Fruit fly (Drosophila melanogaster) whole organism, embryonic: ENCODE data around the gene lectin-30A.

Experiments used
- CG10209 ChIP-seq: fragments of 200-800 bp; sonication (Bioruptor generic); optimal IDR thresholded peaks from 3 replicates; lab custom pipeline; 2017; ENCODE audit warnings: missing biosample characterization, mild to moderate bottlenecking, missing genetic modification characterization, missing genetic modification reagents
- CG11247 ChIP-seq: fragments of 200-800 bp; sonication (Bioruptor generic); IDR thresholded peaks from 2 replicates; pipeline ENCODE4 v1.3.6; 2022; ENCODE audit warnings: missing biosample characterization, missing genetic modification characterization
- CG12769 ChIP-seq: fragments of 200-800 bp; sonication (Bioruptor generic); optimal IDR thresholded peaks from 2 replicates; lab custom pipeline; 2019; ENCODE audit warnings: missing biosample characterization, mild to moderate bottlenecking, missing genetic modification characterization, moderate library complexity
- CG13894 ChIP-seq: fragments of 200-800 bp; sonication (Bioruptor generic); optimal IDR thresholded peaks from 3 replicates; lab custom pipeline; 2018; ENCODE audit warnings: missing biosample characterization, mild to moderate bottlenecking, missing genetic modification characterization, moderate library complexity
- CG14014 ChIP-seq: fragments of 200-800 bp; sonication (Bioruptor generic); IDR thresholded peaks from 2 replicates; pipeline ENCODE4 v1.3.6; 2022; ENCODE audit warnings: missing biosample characterization, missing genetic modification characterization
- CG14710 ChIP-seq: fragments of 200-800 bp; sonication (Bioruptor generic); optimal IDR thresholded peaks from 3 replicates; lab custom pipeline; 2019; ENCODE audit warnings: missing biosample characterization, mild to moderate bottlenecking, missing genetic modification characterization, moderate library complexity
- CG17912 ChIP-seq: fragments of 200-800 bp; sonication (Bioruptor generic); optimal IDR thresholded peaks from 2 replicates; lab custom pipeline; 2018; ENCODE audit warnings: missing biosample characterization, mild to moderate bottlenecking, missing genetic modification characterization
- CG33213 ChIP-seq: fragments of 200-800 bp; sonication (Bioruptor generic); optimal IDR thresholded peaks from 3 replicates; lab custom pipeline; 2016; ENCODE audit warnings: missing biosample characterization, missing genetic modification characterization
- CG3726 ChIP-seq: fragments of 200-800 bp; sonication (Bioruptor generic); IDR thresholded peaks from 3 replicates; pipeline ENCODE4, ENCODE4 v1.3.6; 2022; ENCODE audit warnings: missing biosample characterization, missing genetic modification characterization
- CG3995 ChIP-seq: fragments of 200-800 bp; sonication (Bioruptor generic); optimal IDR thresholded peaks from 3 replicates; lab custom pipeline; 2016; ENCODE audit warnings: missing biosample characterization, missing genetic modification characterization
- CG4730 ChIP-seq: fragments of 200-800 bp; sonication (Bioruptor generic); IDR thresholded peaks from 2 replicates; pipeline ENCODE4 v1.3.6; 2022; ENCODE audit warnings: missing biosample characterization, missing genetic modification characterization
- CG7372 ChIP-seq: fragments of 200-800 bp; sonication (Bioruptor generic); IDR thresholded peaks from 2 replicates; pipeline ENCODE4 v1.3.6; 2022; ENCODE audit warnings: missing biosample characterization, missing genetic modification characterization
- CG7928 ChIP-seq: fragments of 200-800 bp; sonication (Bioruptor generic); optimal IDR thresholded peaks from 2 replicates; lab custom pipeline; 2017; ENCODE audit warnings: missing biosample characterization, mild to moderate bottlenecking, missing genetic modification characterization
- CG8281 ChIP-seq: fragments of 200-800 bp; sonication (Bioruptor generic); optimal IDR thresholded peaks from 2 replicates; lab custom pipeline; 2018; ENCODE audit warnings: missing biosample characterization, mild to moderate bottlenecking, missing genetic modification characterization, moderate library complexity
- CG8924 ChIP-seq: fragments of 200-800 bp; optimal IDR thresholded peaks from 3 replicates; lab custom pipeline; 2019; ENCODE audit warnings: missing biosample characterization, mild to moderate bottlenecking, missing genetic modification characterization, moderate library complexity
- CG9215 ChIP-seq: fragments of 200-800 bp; sonication (Bioruptor generic); IDR thresholded peaks from 2 replicates; pipeline ENCODE4 v1.3.6; 2022; ENCODE audit warnings: missing biosample characterization, missing genetic modification characterization
- CG9932 ChIP-seq: fragments of 200-800 bp; sonication (Bioruptor generic); IDR thresholded peaks from 2 replicates; pipeline ENCODE4 v1.3.6; 2022; ENCODE audit warnings: missing biosample characterization, missing genetic modification characterization
- Drgx ChIP-seq: fragments of 200-800 bp; sonication (Bioruptor generic); IDR thresholded peaks from 2 replicates; pipeline ENCODE4 v1.3.6; 2022; ENCODE audit warnings: missing biosample characterization, missing genetic modification characterization
- ERR ChIP-seq: fragments of 200-800 bp; sonication (Bioruptor generic); optimal IDR thresholded peaks from 2 replicates; lab custom pipeline; 2016; ENCODE audit warnings: missing biosample characterization, missing genetic modification characterization
- Eip74EF ChIP-seq, 2 experiments: fragments of 200-800 bp in 1 of 2; fragments of >200 bp in 1 of 2; sonication (Bioruptor generic) in 1 of 2; optimal IDR thresholded peaks; 2 replicates each; lab custom pipeline; 2017 to 2019; ENCODE audit warnings: missing biosample characterization in 2 of 2, missing genetic modification characterization in 2 of 2, mild to moderate bottlenecking in 1 of 2, moderate library complexity in 1 of 2
- Ets65A ChIP-seq: fragments of 200-800 bp; sonication (Bioruptor generic); peaks from one replicate; lab custom pipeline; 2016; ENCODE audit warnings: missing biosample characterization, missing genetic modification characterization
- Gug ChIP-seq: fragments of 200-800 bp; sonication (Bioruptor generic); IDR thresholded peaks from 4 replicates; pipeline ENCODE4 v1.3.6; 2022; ENCODE audit warnings: missing biosample characterization, missing genetic modification characterization
- HLHmδ ChIP-seq: fragments of 200-800 bp; sonication (Bioruptor generic); optimal IDR thresholded peaks from 2 replicates; lab custom pipeline; 2018; ENCODE audit warnings: missing biosample characterization, mild to moderate bottlenecking, missing genetic modification characterization, moderate library complexity
- Hmr ChIP-seq: fragments of 200-800 bp; sonication (Bioruptor generic); optimal IDR thresholded peaks from 3 replicates; lab custom pipeline; 2017; ENCODE audit warnings: mild to moderate bottlenecking, missing biosample characterization, missing genetic modification reagents, missing genetic modification characterization
- Meics ChIP-seq: fragments of 200-800 bp; sonication (Bioruptor generic); optimal IDR thresholded peaks from 2 replicates; lab custom pipeline; 2017; ENCODE audit warnings: missing biosample characterization, mild to moderate bottlenecking, missing genetic modification characterization
- NFAT ChIP-seq: fragments of 200-800 bp; sonication (Bioruptor generic); IDR thresholded peaks from 2 replicates; pipeline ENCODE4 v1.3.6; 2022; ENCODE audit warnings: missing biosample characterization, missing genetic modification characterization
- Ptx1 ChIP-seq: fragments of 200-800 bp; sonication (Bioruptor generic); IDR thresholded peaks from 2 replicates; pipeline ENCODE4 v1.3.6; 2022; ENCODE audit warnings: missing biosample characterization, missing genetic modification characterization
- Sin3A ChIP-seq: fragments of >200 bp; optimal IDR thresholded peaks from 2 replicates; lab custom pipeline; 2018
- Sry-δ ChIP-seq: fragments of 200-800 bp; sonication (Bioruptor generic); optimal IDR thresholded peaks from 2 replicates; lab custom pipeline; 2016; ENCODE audit warnings: missing biosample characterization, missing genetic modification characterization
- Stat92E ChIP-seq, 3 experiments: fragments of >200 bp in 2 of 3; fragments of 200-800 bp in 1 of 3; sonication (Bioruptor generic) in 1 of 3; optimal IDR thresholded peaks; 2 replicates each; lab custom pipeline; 2017 to 2019; ENCODE audit warnings: missing biosample characterization in 3 of 3, missing genetic modification characterization in 3 of 3, mild to moderate bottlenecking in 1 of 3, moderate library complexity in 1 of 3
- Trl ChIP-seq, 3 experiments: fragments of >200 bp in 2 of 3; fragments of 200-800 bp in 1 of 3; sonication (Bioruptor generic) in 1 of 3; optimal IDR thresholded peaks; 2 replicates in 1 of 3; 3 replicates in 2 of 3; lab custom pipeline; 2016 to 2017; ENCODE audit warnings: missing biosample characterization in 1 of 3, missing genetic modification characterization in 1 of 3
- Xbp1 ChIP-seq: fragments of 200-800 bp; sonication (Bioruptor generic); optimal IDR thresholded peaks from 3 replicates; lab custom pipeline; 2016; ENCODE audit warnings: missing biosample characterization, mild to moderate bottlenecking, missing genetic modification characterization
- ash1 ChIP-seq: fragments of 200-800 bp; sonication (Bioruptor generic); optimal IDR thresholded peaks from 2 replicates; lab custom pipeline; 2018; ENCODE audit warnings: missing biosample characterization, mild to moderate bottlenecking, missing genetic modification characterization
- bsh ChIP-seq, 2 experiments: fragments of 200-800 bp; sonication (Bioruptor generic); optimal IDR thresholded peaks; 2 replicates each; lab custom pipeline; 2017 to 2018; ENCODE audit warnings: mild to moderate bottlenecking in 2 of 2, missing biosample characterization in 2 of 2, missing genetic modification characterization in 2 of 2, moderate library complexity in 1 of 2
- chinmo ChIP-seq: fragments of 200-800 bp; sonication (Bioruptor generic); IDR thresholded peaks from 4 replicates; pipeline ENCODE4 v1.3.6; 2022; ENCODE audit warnings: missing biosample characterization, missing genetic modification characterization; ENCODE audit not compliant: partially characterized antibody
- cwo ChIP-seq: fragments of 200-800 bp; sonication (Bioruptor generic); optimal IDR thresholded peaks from 3 replicates; lab custom pipeline; 2017; ENCODE audit warnings: missing biosample characterization, missing genetic modification characterization, mild to moderate bottlenecking, moderate library complexity, missing genetic modification reagents
- dmrt99B ChIP-seq: fragments of 200-800 bp; sonication (Bioruptor generic); optimal IDR thresholded peaks from 2 replicates; lab custom pipeline; 2018; ENCODE audit warnings: missing biosample characterization, mild to moderate bottlenecking, missing genetic modification characterization, moderate library complexity
- dysf ChIP-seq: fragments of 200-800 bp; sonication (Bioruptor generic); IDR thresholded peaks from 3 replicates; pipeline ENCODE4 v1.3.6; 2022; ENCODE audit warnings: missing biosample characterization, missing genetic modification characterization
- esg ChIP-seq: fragments of 200-800 bp; sonication (Bioruptor generic); conservative IDR thresholded peaks from 2 replicates; pipeline ENCODE4 v1.3.6; 2022; ENCODE audit warnings: missing biosample characterization, missing genetic modification characterization
- eve ChIP-seq, 2 experiments: fragments of >200 bp; optimal IDR thresholded peaks; 2 replicates each; lab custom pipeline; 2017; ENCODE audit warnings: missing biosample characterization in 2 of 2, missing genetic modification characterization in 2 of 2
- exex ChIP-seq: fragments of 200-800 bp; sonication (Bioruptor generic); optimal IDR thresholded peaks from 4 replicates; lab custom pipeline; 2018; ENCODE audit warnings: missing biosample characterization, mild to moderate bottlenecking, missing genetic modification characterization, moderate library complexity
- eyg ChIP-seq: fragments of 200-800 bp; sonication (Bioruptor generic); optimal IDR thresholded peaks from 3 replicates; lab custom pipeline; 2016; ENCODE audit warnings: missing biosample characterization, missing genetic modification characterization
- ham ChIP-seq: fragments of 200-800 bp; sonication (Bioruptor generic); IDR thresholded peaks from 2 replicates; pipeline ENCODE4 v1.3.6; 2022; ENCODE audit warnings: missing biosample characterization, missing genetic modification characterization
- kah ChIP-seq: fragments of 200-800 bp; sonication (Bioruptor generic); optimal IDR thresholded peaks from 2 replicates; lab custom pipeline; 2018; ENCODE audit warnings: missing biosample characterization, mild to moderate bottlenecking, missing genetic modification characterization
- nom ChIP-seq: fragments of 200-800 bp; sonication (Bioruptor generic); optimal IDR thresholded peaks from 2 replicates; lab custom pipeline; 2017; ENCODE audit warnings: missing biosample characterization, missing genetic modification characterization, mild to moderate bottlenecking, moderate library complexity, missing genetic modification reagents
- ranshi ChIP-seq: fragments of 200-800 bp; sonication (Bioruptor generic); IDR thresholded peaks from 2 replicates; pipeline ENCODE4 v1.3.6; 2022; ENCODE audit warnings: missing biosample characterization, missing genetic modification characterization
- salm ChIP-seq: fragments of 200-800 bp; sonication (Bioruptor generic); optimal IDR thresholded peaks from 2 replicates; lab custom pipeline; 2018; ENCODE audit warnings: missing biosample characterization, mild to moderate bottlenecking, missing genetic modification characterization
- sd ChIP-seq: fragments of 200-800 bp; sonication (Bioruptor generic); optimal IDR thresholded peaks from 3 replicates; lab custom pipeline; 2018; ENCODE audit warnings: missing biosample characterization, mild to moderate bottlenecking, missing genetic modification characterization, moderate library complexity
- slbo ChIP-seq: fragments of 200-800 bp; sonication (Bioruptor generic); IDR thresholded peaks from 2 replicates; pipeline ENCODE4 v1.3.6; 2022; ENCODE audit warnings: missing biosample characterization, missing genetic modification characterization

The lectin-30A gene

dm6 chr2L:9231760-9232431, 22.8 kb downstream of the lectin-30A start (continued):
- TF ChIP-seq Eip74EF (GFP tag; optimal IDR thresholded peaks at IDR 0.05; lab: Kevin White, UChicago) (no peak), Xbp1 (GFP tag; lab: Kevin White, UChicago) (no peak), CG17912 (GFP tag; lab: Kevin White, UChicago) (no peak), CG12769 (tag; lab: Kevin White, UChicago) (peak; percentile 34), slbo (GFP tag; lab: Robert Waterston, UW) (0 out of 2 replicates have a peak, but pooled peaks have one; percentile 36), chinmo (GFP tag; lab: Robert Waterston, UW) (0 out of 4 replicates have a peak, but pooled peaks have one; percentile 32), CG13894 (tag; lab: Kevin White, UChicago) (no peak), ranshi (GFP tag; lab: Robert Waterston, UW) (no peak), CG14710 (tag; lab: Kevin White, UChicago) (no peak), kah (no peak), CG14014 (GFP tag; lab: Robert Waterston, UW) (0 out of 2 replicates have a peak, but pooled peaks have one; percentile 11), CG10209 (GFP tag; lab: Kevin White, UChicago) (no peak), CG33213 (GFP tag; lab: Kevin White, UChicago) (no peak), Trl (optimal IDR thresholded peaks at IDR 0.05; lab: Kevin White, UChicago) (no peak), Trl (GFP tag; optimal IDR thresholded peaks at IDR 0.05; lab: Kevin White, UChicago) (no peak), nom (peak; percentile 87), sd (peak; percentile 19), bsh (GFP tag; optimal IDR thresholded peaks at IDR 0.05; lab: Kevin White, UChicago) (peak in 1 of 2 experiments; percentile 72), Stat92E (GFP tag; optimal IDR thresholded peaks at IDR 0.05; lab: Kevin White, UChicago) (no peak), esg (0 out of 2 replicates have a peak, but pooled peaks have one; percentile 15), Gug (no peak), CG7372 (peak; percentile 48; the same call in 1 of the 2 replicates), CG11247 (GFP tag; lab: Robert Waterston, UW) (0 out of 2 replicates have a peak, but pooled peaks have one; percentile 15), Meics (GFP tag; lab: Kevin White, UChicago) (no peak), CG3726 (GFP tag; lab: Robert Waterston, UW) (no peak), NFAT (0 out of 2 replicates have a peak, but pooled peaks have one; percentile 20), Ptx1 (GFP tag; lab: Robert Waterston, UW) (peak; percentile 33; the same call in 1 of the 2 replicates), CG3995 (GFP tag; lab: Kevin White, UChicago) (no peak), ham (GFP tag; lab: Robert Waterston, UW) (no peak), CG8281 (tag; lab: Kevin White, UChicago) (no peak), CG9932 (GFP tag; lab: Robert Waterston, UW) (peak; percentile 10; the same call in 1 of the 2 replicates), Drgx (peak; percentile 68), CG8924 (tag; lab: Kevin White, UChicago) (no peak), ERR (GFP tag; lab: Kevin White, UChicago) (no peak), exex (tag; lab: Kevin White, UChicago) (peak; percentile 60), HLHmδ (GFP tag; lab: Kevin White, UChicago) (no peak), cwo (GFP tag; lab: Kevin White, UChicago) (no peak), dmrt99B (tag; lab: Kevin White, UChicago) (no peak), ash1 (no peak), CG7928 (GFP tag; lab: Kevin White, UChicago) (no peak), Hmr (GFP tag; lab: Kevin White, UChicago) (peak; percentile 16), eve (GFP tag; optimal IDR thresholded peaks at IDR 0.05; lab: Kevin White, UChicago) (no peak), Sry-δ (no peak), Ets65A (peak; percentile 66), dysf (peak; percentile 53; the same call in 2 of the 3 replicates), Sin3A (lab: Kevin White, UChicago) (no peak), salm (no peak), CG4730 (GFP tag; lab: Robert Waterston, UW) (no peak), CG9215 (GFP tag; lab: Robert Waterston, UW) (no peak), eyg (GFP tag; lab: Kevin White, UChicago) (no peak)
